Worm (Caenorhabditis elegans): Measurements from ENCODE around the gene str-2.

DNA sequence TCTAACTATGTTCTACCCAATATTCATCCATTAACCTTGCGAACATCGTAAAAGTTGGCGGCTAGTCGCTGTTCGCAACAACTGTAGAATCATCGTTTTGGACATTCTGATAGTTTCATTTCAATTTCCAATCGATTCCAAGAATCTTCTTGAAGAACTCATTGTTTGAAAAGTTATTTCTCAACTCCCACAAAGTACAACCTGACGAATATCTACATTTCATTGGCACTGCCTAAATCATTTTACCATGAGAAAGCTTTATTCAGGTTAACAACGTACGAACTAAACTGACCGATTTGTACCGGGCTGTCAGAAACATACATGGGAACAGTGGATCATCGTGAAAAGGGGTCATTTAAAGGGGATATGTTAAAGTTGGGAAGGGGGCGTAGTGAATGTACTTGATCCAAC lies 37.3 kb downstream of the str-2 start, which contains the start of gene F46B6.6:
- TF ChIP-seq nhr-76 (tag; optimal IDR thresholded peaks at IDR 0.05) (no peak), aly-2 (tag; optimal IDR thresholded peaks at IDR 0.05) (no peak), skn-1 (tag; optimal IDR thresholded peaks at IDR 0.05) (no peak), nhr-237 (tag; optimal IDR thresholded peaks at IDR 0.05) (no peak), unc-62 (GFP tag; optimal IDR thresholded peaks at IDR 0.05) (no peak), jun-1 (tag; optimal IDR thresholded peaks at IDR 0.05) (no peak), lin-39 (tag; optimal IDR thresholded peaks at IDR 0.05) (no peak), nhr-12 (tag; optimal IDR thresholded peaks at IDR 0.05) (no peak)

Data from whole organism, L3 larva.